Worm (Caenorhabditis elegans) whole organism, L4 larva: Measurements from ENCODE around the gene rmd-1.

Source experiments
- F37D6.2 ChIP-seq: sonication (generic microtip); optimal IDR thresholded peaks from 2 replicates; lab custom pipeline; 2016; ENCODE audit warnings: mild to moderate bottlenecking, missing genetic modification characterization, missing compliant biosample characterization
- R02D3.7 ChIP-seq: fragments of 150-350 bp; sonication (generic microtip); optimal IDR thresholded peaks from 3 replicates; lab custom pipeline; 2014; ENCODE audit warnings: missing biosample characterization, missing genetic modification characterization
- T20F7.1 ChIP-seq: fragments of 200-800 bp; sonication (Bioruptor generic); optimal IDR thresholded peaks from 2 replicates; lab custom pipeline; 2018; ENCODE audit warnings: mild to moderate bottlenecking, missing genetic modification characterization, missing compliant biosample characterization
- ZK546.5 ChIP-seq, 2 experiments: sonication (generic microtip); optimal IDR thresholded peaks; 2 replicates each; lab custom pipeline; 2017; ENCODE audit warnings: missing biosample characterization in 2 of 2, missing genetic modification characterization in 2 of 2
- aha-1 ChIP-seq: fragments of 150-350 bp; peaks from one replicate; lab custom pipeline; 2014; ENCODE audit warnings: missing biosample characterization, missing genetic modification characterization
- ceh-44 ChIP-seq: fragments of 200-800 bp; sonication (Bioruptor generic); IDR thresholded peaks from 2 replicates; pipeline ENCODE4 v1.3.6; 2022; ENCODE audit warnings: missing genetic modification reagents, missing genetic modification characterization, missing compliant biosample characterization
- ceh-62 ChIP-seq: sonication (generic microtip); optimal IDR thresholded peaks from 2 replicates; lab custom pipeline; 2017; ENCODE audit warnings: missing biosample characterization, missing genetic modification characterization
- daf-12 ChIP-seq: fragments of 150-350 bp; optimal IDR thresholded peaks from 2 replicates; lab custom pipeline; 2014; ENCODE audit warnings: missing biosample characterization, missing genetic modification reagents, missing genetic modification characterization
- daf-16 ChIP-seq, 3 experiments: sonication (generic microtip); optimal IDR thresholded peaks; 2 replicates each; lab custom pipeline; 2016 to 2017; ENCODE audit warnings: missing genetic modification characterization in 3 of 3, missing genetic modification reagents in 3 of 3, mild to moderate bottlenecking in 2 of 3, missing compliant biosample characterization in 2 of 3, missing biosample characterization in 1 of 3, moderate library complexity in 1 of 3
- daf-19 ChIP-seq: fragments of 200-800 bp; sonication (Bioruptor generic); conservative IDR thresholded peaks from 2 replicates; pipeline ENCODE4 v1.3.6; 2022; ENCODE audit warnings: missing genetic modification characterization, missing compliant biosample characterization
- dmd-6 ChIP-seq: fragments of 200-800 bp; sonication (Bioruptor generic); IDR thresholded peaks from 2 replicates; pipeline ENCODE4 v1.3.6; 2022; ENCODE audit warnings: missing genetic modification reagents, missing genetic modification characterization, missing compliant biosample characterization
- dmd-9 ChIP-seq: fragments of 200-800 bp; sonication (Bioruptor generic); IDR thresholded peaks from 2 replicates; pipeline ENCODE4 v1.3.6; 2022; ENCODE audit warnings: missing genetic modification reagents, missing genetic modification characterization, missing compliant biosample characterization
- dve-1 ChIP-seq: sonication (generic microtip); optimal IDR thresholded peaks from 2 replicates; lab custom pipeline; 2017; ENCODE audit warnings: antibody characterized with exemption, mild to moderate bottlenecking, missing genetic modification characterization, missing compliant biosample characterization; ENCODE audit not compliant: insufficient read depth
- egl-27 ChIP-seq: sonication (generic microtip); optimal IDR thresholded peaks from 3 replicates; lab custom pipeline; 2017; ENCODE audit warnings: missing biosample characterization, missing genetic modification reagents, missing genetic modification characterization
- fos-1 ChIP-seq: fragments of 150-350 bp; optimal IDR thresholded peaks from 2 replicates; lab custom pipeline; 2014; ENCODE audit warnings: missing biosample characterization, missing genetic modification characterization
- gei-8 ChIP-seq: fragments of 200-800 bp; sonication (Bioruptor generic); optimal IDR thresholded peaks from 2 replicates; lab custom pipeline; 2018; ENCODE audit warnings: mild to moderate bottlenecking, missing genetic modification characterization, missing compliant biosample characterization
- hif-1 ChIP-seq, 2 experiments: sonication (generic microtip); optimal IDR thresholded peaks; 2 replicates each; lab custom pipeline; 2016 to 2017; ENCODE audit warnings: missing compliant biosample characterization in 2 of 2, missing genetic modification characterization in 2 of 2, missing genetic modification reagents in 2 of 2, missing genotype in 2 of 2, mild to moderate bottlenecking in 1 of 2
- hlh-11 ChIP-seq: fragments of 200-800 bp; sonication (Bioruptor generic); optimal IDR thresholded peaks from 2 replicates; lab custom pipeline; 2018; ENCODE audit warnings: mild to moderate bottlenecking, missing genetic modification characterization, missing compliant biosample characterization
- lim-7 ChIP-seq: fragments of 200-800 bp; sonication (Bioruptor generic); IDR thresholded peaks from 2 replicates; pipeline ENCODE4 v1.3.6; 2022; ENCODE audit warnings: missing genetic modification characterization, missing compliant biosample characterization
- lin-13 ChIP-seq: fragments of 150-350 bp; optimal IDR thresholded peaks from 2 replicates; lab custom pipeline; 2014; ENCODE audit warnings: missing biosample characterization, missing genetic modification reagents, missing genetic modification characterization
- lsy-2 ChIP-seq, 2 experiments: fragments of 150-350 bp in 1 of 2; sonication (generic microtip) in 1 of 2; optimal IDR thresholded peaks; 2 replicates each; lab custom pipeline; 2014 to 2017; ENCODE audit warnings: missing biosample characterization in 2 of 2, missing genetic modification characterization in 2 of 2
- madf-9 ChIP-seq: fragments of 200-800 bp; sonication (Bioruptor generic); conservative IDR thresholded peaks from 2 replicates; pipeline ENCODE4 v1.3.6; 2022; ENCODE audit warnings: missing genetic modification reagents, missing genetic modification characterization, missing compliant biosample characterization
- mdt-29 ChIP-seq: fragments of 200-800 bp; sonication (Bioruptor generic); IDR thresholded peaks from 2 replicates; pipeline ENCODE4 v1.3.6; 2022; ENCODE audit warnings: missing genetic modification reagents, missing genetic modification characterization, missing compliant biosample characterization
- mep-1 ChIP-seq: fragments of 150-350 bp; sonication (generic microtip); optimal IDR thresholded peaks from 3 replicates; lab custom pipeline; 2014; ENCODE audit warnings: missing biosample characterization, missing genetic modification characterization
- mes-2 ChIP-seq: sonication (generic microtip); optimal IDR thresholded peaks from 2 replicates; lab custom pipeline; 2016; ENCODE audit warnings: missing genotype, mild to moderate bottlenecking, missing genetic modification characterization, missing compliant biosample characterization; ENCODE audit not compliant: poor library complexity, severe bottlenecking
- mxl-3 ChIP-seq: fragments of 200-800 bp; sonication (Bioruptor generic); optimal IDR thresholded peaks from 2 replicates; lab custom pipeline; 2018; ENCODE audit warnings: mild to moderate bottlenecking, missing genetic modification characterization, missing compliant biosample characterization
- nhr-102 ChIP-seq: sonication (generic microtip); optimal IDR thresholded peaks from 2 replicates; lab custom pipeline; 2016; ENCODE audit warnings: mild to moderate bottlenecking, missing genetic modification characterization, moderate library complexity, missing compliant biosample characterization
- nhr-111 ChIP-seq: fragments of 200-800 bp; sonication (Bioruptor generic); optimal IDR thresholded peaks from 2 replicates; lab custom pipeline; 2018; ENCODE audit warnings: mild to moderate bottlenecking, missing genetic modification characterization, missing compliant biosample characterization
- nhr-25 ChIP-seq: sonication (generic microtip); optimal IDR thresholded peaks from 2 replicates; lab custom pipeline; 2017; ENCODE audit warnings: missing genetic modification characterization, mild to moderate bottlenecking, missing compliant biosample characterization, antibody characterized with exemption, moderate library complexity, borderline replicate concordance; ENCODE audit not compliant: insufficient read depth
- nhr-28 ChIP-seq: fragments of 150-350 bp; optimal IDR thresholded peaks from 2 replicates; lab custom pipeline; 2014; ENCODE audit warnings: missing biosample characterization, missing genetic modification characterization
- nhr-41 ChIP-seq: fragments of 200-800 bp; sonication (Bioruptor generic); IDR thresholded peaks from 2 replicates; pipeline ENCODE4 v1.3.6; 2022; ENCODE audit warnings: missing genetic modification reagents, missing genetic modification characterization, missing compliant biosample characterization
- nhr-48 ChIP-seq: sonication (generic microtip); optimal IDR thresholded peaks from 2 replicates; lab custom pipeline; 2016; ENCODE audit warnings: mild to moderate bottlenecking, missing genetic modification characterization, missing compliant biosample characterization
- nhr-6 ChIP-seq: fragments of 150-350 bp; optimal IDR thresholded peaks from 2 replicates; lab custom pipeline; 2014; ENCODE audit warnings: missing biosample characterization, missing genetic modification characterization
- nhr-77 ChIP-seq: fragments of 150-350 bp; optimal IDR thresholded peaks from 2 replicates; lab custom pipeline; 2014; ENCODE audit warnings: missing biosample characterization, missing genetic modification characterization
- pha-4 ChIP-seq, 2 experiments: fragments of 150-350 bp in 1 of 2; fragments of 200-800 bp in 1 of 2; sonication (Bioruptor generic) in 1 of 2; IDR thresholded peaks in 1 of 2; optimal IDR thresholded peaks in 1 of 2; 2 replicates each; pipeline versions ENCODE4 v1.3.6 to Lab custom; 2014 to 2022; ENCODE audit warnings: missing genetic modification characterization in 2 of 2, missing genetic modification reagents in 2 of 2, missing biosample characterization in 1 of 2, missing compliant biosample characterization in 1 of 2
- php-3 ChIP-seq: fragments of 200-800 bp; sonication (Bioruptor generic); IDR thresholded peaks from 2 replicates; pipeline ENCODE4 v1.3.6; 2022; ENCODE audit warnings: missing genetic modification reagents, missing genetic modification characterization, missing compliant biosample characterization
- pqm-1 ChIP-seq: sonication (generic microtip); optimal IDR thresholded peaks from 2 replicates; lab custom pipeline; 2017; ENCODE audit warnings: missing biosample characterization, missing genetic modification characterization
- sdz-12 ChIP-seq: fragments of 200-800 bp; sonication (Bioruptor generic); optimal IDR thresholded peaks from 2 replicates; lab custom pipeline; 2018; ENCODE audit warnings: mild to moderate bottlenecking, missing genetic modification characterization, missing compliant biosample characterization
- set-16 ChIP-seq: fragments of 200-800 bp; sonication (Bioruptor generic); IDR thresholded peaks from 2 replicates; pipeline ENCODE4 v1.3.6; 2022; ENCODE audit warnings: missing genetic modification reagents, missing genetic modification characterization, missing compliant biosample characterization
- snpc-1.2 ChIP-seq: fragments of 200-800 bp; sonication (Bioruptor generic); IDR thresholded peaks from 2 replicates; pipeline ENCODE4 v1.3.6; 2022; ENCODE audit warnings: missing genetic modification reagents, missing genetic modification characterization, missing compliant biosample characterization
- snpc-4 ChIP-seq: fragments of 150-350 bp; optimal IDR thresholded peaks from 2 replicates; lab custom pipeline; 2014; ENCODE audit warnings: missing biosample characterization, missing genetic modification characterization
- spr-1 ChIP-seq: sonication (generic microtip); optimal IDR thresholded peaks from 2 replicates; lab custom pipeline; 2016; ENCODE audit warnings: mild to moderate bottlenecking, missing genetic modification characterization, missing compliant biosample characterization
- tag-97 ChIP-seq: fragments of 200-800 bp; sonication (Bioruptor generic); IDR thresholded peaks from 2 replicates; pipeline ENCODE4 v1.3.6; 2022; ENCODE audit warnings: missing genetic modification characterization, missing compliant biosample characterization
- tra-1 ChIP-seq: fragments of 200-800 bp; sonication (Bioruptor generic); IDR thresholded peaks from 2 replicates; pipeline ENCODE4 v1.3.6; 2022; ENCODE audit warnings: missing genetic modification reagents, missing genetic modification characterization, missing compliant biosample characterization
- unc-62 ChIP-seq, 3 experiments: fragments of 150-350 bp in 1 of 3; sonication (generic microtip); optimal IDR thresholded peaks in 2 of 3; peaks in 1 of 3; 1 replicate in 1 of 3; 2 replicates in 2 of 3; lab custom pipeline; 2014 to 2017; ENCODE audit warnings: missing biosample characterization in 3 of 3, missing genetic modification characterization in 3 of 3, missing genetic modification reagents in 3 of 3, missing genotype in 1 of 3
- zag-1 ChIP-seq: fragments of 150-350 bp; optimal IDR thresholded peaks from 2 replicates; lab custom pipeline; 2014; ENCODE audit warnings: missing biosample characterization, missing genetic modification characterization
- zfp-2 ChIP-seq: sonication (generic microtip); optimal IDR thresholded peaks from 2 replicates; lab custom pipeline; 2016; ENCODE audit warnings: mild to moderate bottlenecking, missing genetic modification characterization, missing compliant biosample characterization
- zfp-3 ChIP-seq: fragments of 200-800 bp; sonication (Bioruptor generic); conservative IDR thresholded peaks from 2 replicates; pipeline ENCODE4 v1.3.6; 2022; ENCODE audit warnings: missing genetic modification reagents, missing genetic modification characterization, missing compliant biosample characterization
- zip-2 ChIP-seq: fragments of 150-350 bp; optimal IDR thresholded peaks from 2 replicates; lab custom pipeline; 2014; ENCODE audit warnings: missing biosample characterization, missing genetic modification characterization

Gene rmd-1

DNA sequence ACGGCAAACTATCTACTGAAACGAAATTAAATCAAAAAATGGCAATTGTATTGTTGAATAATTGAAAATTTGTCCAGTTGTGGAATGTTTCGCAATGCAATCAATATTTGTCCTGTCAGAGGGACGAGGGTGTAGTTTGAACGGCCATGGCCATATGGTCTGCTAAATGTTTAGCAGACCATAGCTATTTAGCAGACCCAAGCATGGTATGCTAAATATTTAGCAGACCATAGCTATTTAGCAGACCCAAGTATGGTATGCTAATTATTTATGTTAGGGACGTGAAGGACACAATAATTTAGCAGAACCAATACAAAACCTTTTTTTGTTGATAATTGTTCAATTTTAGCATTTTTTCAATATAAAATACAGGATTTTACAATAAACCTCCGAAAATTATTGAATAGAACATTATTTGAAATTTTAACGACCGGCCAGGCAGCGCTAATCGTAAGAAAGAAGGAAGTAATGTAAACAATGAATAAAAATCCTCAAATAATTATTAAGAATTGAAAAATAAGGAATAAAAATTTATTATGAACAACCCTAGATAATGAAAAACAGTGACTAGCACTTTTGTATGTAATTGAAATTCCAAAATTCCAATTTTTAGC lies 46.2 kb downstream of the rmd-1 start, which contains the start of gene riok-3:
TSS of gene riok-3 (minus strand) at position 15 of the 614 bp plus-strand sequence.
- TF ChIP-seq set-16 (GFP tag; lab: Robert Waterston, UW) (no peak), zip-2 (tag; lab: Kevin White, UChicago) (peak; percentile 87), ceh-62 (no peak), nhr-41 (no peak), spr-1 (tag; lab: Kevin White, UChicago) (no peak), dmd-9 (GFP tag; lab: Robert Waterston, UW) (no peak), tag-97 (GFP tag; lab: Robert Waterston, UW) (no peak), lin-13 (GFP tag; lab: Kevin White, UChicago) (no peak), ceh-44 (no peak), nhr-111 (GFP tag; lab: Kevin White, UChicago) (no peak), snpc-1.2 (GFP tag; lab: Robert Waterston, UW) (no peak), dve-1 (tag; lab: Kevin White, UChicago) (peak; percentile 1), ZK546.5 (tag; optimal IDR thresholded peaks at IDR 0.05; lab: Kevin White, UChicago) (no peak), nhr-28 (tag; lab: Kevin White, UChicago) (peak; percentile 12), T20F7.1 (GFP tag; lab: Kevin White, UChicago) (peak; percentile 40), egl-27 (no peak), nhr-77 (tag; lab: Kevin White, UChicago) (peak; percentile 39), unc-62 (GFP tag; optimal IDR thresholded peaks at IDR 0.05 in 1 of 2; lab: Kevin White, UChicago) (peak in 1 of 2 experiments; percentile 25), unc-62 (tag; optimal IDR thresholded peaks at IDR 0.05; lab: Kevin White, UChicago) (no peak), mes-2 (tag; lab: Kevin White, UChicago) (peak; percentile 47), nhr-48 (tag; lab: Kevin White, UChicago) (no peak), gei-8 (GFP tag; lab: Kevin White, UChicago) (peak; percentile 18), mdt-29 (GFP tag; lab: Robert Waterston, UW) (0 out of 2 replicates have a peak, but pooled peaks have one; percentile 8), aha-1 (tag; lab: Kevin White, UChicago) (no peak), php-3 (peak; percentile 55; the same call in 1 of the 2 replicates), hlh-11 (tag; lab: Kevin White, UChicago) (peak; percentile 1), daf-16 (GFP tag; optimal IDR thresholded peaks at IDR 0.05; lab: Kevin White, UChicago) (no peak), daf-16 (tag; optimal IDR thresholded peaks at IDR 0.05; lab: Kevin White, UChicago) (no peak), R02D3.7 (no peak), lim-7 (no peak), snpc-4 (tag; lab: Kevin White, UChicago) (no peak), daf-19 (GFP tag; lab: Robert Waterston, UW) (no peak), daf-12 (tag; lab: Kevin White, UChicago) (no peak), zag-1 (tag; lab: Kevin White, UChicago) (no peak), mep-1 (tag; lab: Kevin White, UChicago) (peak; percentile 33), fos-1 (tag; lab: Kevin White, UChicago) (no peak), nhr-6 (no peak), mxl-3 (GFP tag; lab: Kevin White, UChicago) (no peak), sdz-12 (GFP tag; lab: Kevin White, UChicago) (no peak), zfp-2 (tag; lab: Kevin White, UChicago) (no peak), lsy-2 (tag; optimal IDR thresholded peaks at IDR 0.05; lab: Kevin White, UChicago) (peak in 1 of 2 experiments; percentile 51), nhr-102 (tag; lab: Kevin White, UChicago) (peak; percentile 35), tra-1 (GFP tag; lab: Robert Waterston, UW) (no peak), hif-1 (tag; optimal IDR thresholded peaks at IDR 0.05; lab: Kevin White, UChicago) (no peak), dmd-6 (GFP tag; lab: Robert Waterston, UW) (no peak), madf-9 (GFP tag; lab: Robert Waterston, UW) (no peak), pqm-1 (tag; lab: Kevin White, UChicago) (no peak), zfp-3 (GFP tag; lab: Robert Waterston, UW) (peak; percentile 77), nhr-25 (no peak), F37D6.2 (tag; lab: Kevin White, UChicago) (no peak), pha-4 (GFP tag; IDR thresholded peaks at IDR 0.05; lab: Robert Waterston, UW) (no peak), pha-4 (tag; optimal IDR thresholded peaks at IDR 0.05; lab: Kevin White, UChicago) (no peak)
